Fruit fly (Drosophila melanogaster) whole organism, embryonic: ENCODE measurements around the gene CG10874.
A peak's percentile ranks its signal among the peaks of the same experiment; 100 is the strongest.

ENCODE experiments used
- ATbp ChIP-seq: fragments of 200-800 bp; sonication (Bioruptor generic); optimal IDR thresholded peaks from 2 replicates; lab custom pipeline; 2017; ENCODE audit warnings: missing biosample characterization, mild to moderate bottlenecking, missing genetic modification characterization, missing genetic modification reagents
- B-H1 ChIP-seq: fragments of 200-800 bp; sonication (Bioruptor generic); IDR thresholded peaks from 3 replicates; pipeline ENCODE4 v1.3.6; 2022; ENCODE audit warnings: missing biosample characterization, missing genetic modification characterization
- B-H2 ChIP-seq: fragments of 200-800 bp; sonication (Bioruptor generic); optimal IDR thresholded peaks from 2 replicates; lab custom pipeline; 2018; ENCODE audit warnings: missing biosample characterization, mild to moderate bottlenecking, missing genetic modification characterization
- CG10979 ChIP-seq: fragments of 200-800 bp; sonication (Bioruptor generic); optimal IDR thresholded peaks from 2 replicates; lab custom pipeline; 2018; ENCODE audit warnings: missing biosample characterization, mild to moderate bottlenecking, missing genetic modification characterization, moderate library complexity
- CG11247 ChIP-seq: fragments of 200-800 bp; sonication (Bioruptor generic); IDR thresholded peaks from 2 replicates; pipeline ENCODE4 v1.3.6; 2022; ENCODE audit warnings: missing biosample characterization, missing genetic modification characterization
- CG12071 ChIP-seq: fragments of 200-800 bp; sonication (Bioruptor generic); optimal IDR thresholded peaks from 3 replicates; lab custom pipeline; 2018; ENCODE audit warnings: missing biosample characterization, mild to moderate bottlenecking, missing genetic modification characterization
- CG12769 ChIP-seq: fragments of 200-800 bp; sonication (Bioruptor generic); optimal IDR thresholded peaks from 2 replicates; lab custom pipeline; 2019; ENCODE audit warnings: missing biosample characterization, mild to moderate bottlenecking, missing genetic modification characterization, moderate library complexity
- CG13123 ChIP-seq: fragments of 200-800 bp; sonication (Bioruptor generic); optimal IDR thresholded peaks from 2 replicates; lab custom pipeline; 2016; ENCODE audit warnings: missing biosample characterization, missing genetic modification characterization
- CG15011 ChIP-seq: fragments of 200-800 bp; sonication (Bioruptor generic); optimal IDR thresholded peaks from 3 replicates; lab custom pipeline; 2018; ENCODE audit warnings: missing biosample characterization, mild to moderate bottlenecking, missing genetic modification characterization
- CG17328 ChIP-seq: fragments of 200-800 bp; sonication (Bioruptor generic); IDR thresholded peaks from 2 replicates; pipeline ENCODE4 v1.3.6; 2022; ENCODE audit warnings: missing biosample characterization, missing genetic modification characterization
- CG17385 ChIP-seq: fragments of 200-800 bp; sonication (Bioruptor generic); optimal IDR thresholded peaks from 3 replicates; lab custom pipeline; 2018; ENCODE audit warnings: missing biosample characterization, mild to moderate bottlenecking, missing genetic modification characterization
- CG17612 ChIP-seq: fragments of 200-800 bp; sonication (Bioruptor generic); IDR thresholded peaks from 2 replicates; pipeline ENCODE4 v1.3.6; 2022; ENCODE audit warnings: missing biosample characterization, missing genetic modification characterization
- CG2202 ChIP-seq: fragments of 200-800 bp; sonication (Bioruptor generic); optimal IDR thresholded peaks from 2 replicates; lab custom pipeline; 2018; ENCODE audit warnings: missing biosample characterization, mild to moderate bottlenecking, missing genetic modification characterization
- CG3838 ChIP-seq: fragments of 200-800 bp; sonication (Bioruptor generic); optimal IDR thresholded peaks from 3 replicates; lab custom pipeline; 2016; ENCODE audit warnings: missing biosample characterization, missing genetic modification characterization
- CG4282 ChIP-seq: fragments of 200-800 bp; sonication (Bioruptor generic); optimal IDR thresholded peaks from 2 replicates; lab custom pipeline; 2016; ENCODE audit warnings: missing biosample characterization, missing genetic modification characterization
- CG6272 ChIP-seq: fragments of 200-800 bp; sonication (Bioruptor generic); IDR thresholded peaks from 2 replicates; pipeline ENCODE4 v1.3.6; 2022; ENCODE audit warnings: missing biosample characterization, missing genetic modification characterization
- CG9609 ChIP-seq: fragments of 200-800 bp; sonication (Bioruptor generic); optimal IDR thresholded peaks from 3 replicates; lab custom pipeline; 2016; ENCODE audit warnings: missing biosample characterization, missing genetic modification characterization
- Chrac-16 ChIP-seq: fragments of 200-800 bp; sonication (Bioruptor generic); optimal IDR thresholded peaks from 3 replicates; lab custom pipeline; 2016; ENCODE audit warnings: missing biosample characterization, missing genetic modification characterization
- D19B ChIP-seq: fragments of 200-800 bp; sonication (Bioruptor generic); optimal IDR thresholded peaks from 2 replicates; lab custom pipeline; 2017; ENCODE audit warnings: missing biosample characterization, mild to moderate bottlenecking, missing genetic modification characterization
- Dek ChIP-seq: fragments of 200-800 bp; sonication (Bioruptor generic); optimal IDR thresholded peaks from 3 replicates; lab custom pipeline; 2019; ENCODE audit warnings: missing biosample characterization, mild to moderate bottlenecking, missing genetic modification characterization, moderate library complexity
- Dip2 ChIP-seq: fragments of 200-800 bp; sonication (Bioruptor generic); IDR thresholded peaks from 2 replicates; pipeline ENCODE4 v1.3.6; 2022; ENCODE audit warnings: missing biosample characterization, missing genetic modification characterization
- Doc3 ChIP-seq: fragments of 200-800 bp; sonication (Bioruptor generic); IDR thresholded peaks from 3 replicates; pipeline ENCODE4 v1.3.6; 2022; ENCODE audit warnings: missing biosample characterization, missing genetic modification characterization; ENCODE audit not compliant: partially characterized antibody
- Elba2 ChIP-seq: fragments of 200-800 bp; sonication (Bioruptor generic); optimal IDR thresholded peaks from 3 replicates; lab custom pipeline; 2016; ENCODE audit warnings: missing biosample characterization, missing genetic modification characterization
- Fer1 ChIP-seq: fragments of 200-800 bp; sonication (Bioruptor generic); optimal IDR thresholded peaks from 2 replicates; lab custom pipeline; 2017; ENCODE audit warnings: missing biosample characterization, mild to moderate bottlenecking, missing genetic modification characterization
- Gug ChIP-seq: fragments of 200-800 bp; sonication (Bioruptor generic); IDR thresholded peaks from 4 replicates; pipeline ENCODE4 v1.3.6; 2022; ENCODE audit warnings: missing biosample characterization, missing genetic modification characterization
- H15 ChIP-seq: fragments of 200-800 bp; sonication (Bioruptor generic); IDR thresholded peaks from 3 replicates; pipeline ENCODE4 v1.3.6; 2022; ENCODE audit warnings: missing biosample characterization, missing genetic modification characterization
- Hey ChIP-seq: fragments of 200-800 bp; sonication (Bioruptor generic); optimal IDR thresholded peaks from 3 replicates; lab custom pipeline; 2018; ENCODE audit warnings: missing biosample characterization, mild to moderate bottlenecking, missing genetic modification characterization
- Med ChIP-seq: fragments of 200-800 bp; sonication (Bioruptor generic); peaks from one replicate; lab custom pipeline; 2016; ENCODE audit warnings: missing biosample characterization, missing genetic modification characterization, mild to moderate bottlenecking, inconsistent platforms, moderate library complexity
- Myb ChIP-seq: fragments of 200-800 bp; sonication (Bioruptor generic); optimal IDR thresholded peaks from 2 replicates; lab custom pipeline; 2016; ENCODE audit warnings: missing biosample characterization, missing genetic modification characterization
- NC2β ChIP-seq: fragments of 200-800 bp; sonication (Bioruptor generic); optimal IDR thresholded peaks from 2 replicates; lab custom pipeline; 2016; ENCODE audit warnings: missing biosample characterization, missing genetic modification characterization
- NfI ChIP-seq: fragments of 200-800 bp; sonication (Bioruptor generic); optimal IDR thresholded peaks from 3 replicates; lab custom pipeline; 2018; ENCODE audit warnings: missing biosample characterization, mild to moderate bottlenecking, missing genetic modification characterization, moderate library complexity
- Sin3A ChIP-seq: fragments of >200 bp; optimal IDR thresholded peaks from 2 replicates; lab custom pipeline; 2018
- Vsx1 ChIP-seq: fragments of 200-800 bp; sonication (Bioruptor generic); optimal IDR thresholded peaks from 2 replicates; lab custom pipeline; 2017; ENCODE audit warnings: missing biosample characterization, mild to moderate bottlenecking, missing genetic modification characterization, missing genetic modification reagents
- bab2 ChIP-seq: fragments of 200-800 bp; sonication (Bioruptor generic); optimal IDR thresholded peaks from 2 replicates; lab custom pipeline; 2016; ENCODE audit warnings: missing biosample characterization, missing genetic modification characterization
- bsh ChIP-seq, 2 experiments: fragments of 200-800 bp; sonication (Bioruptor generic); optimal IDR thresholded peaks; 2 replicates each; lab custom pipeline; 2017 to 2018; ENCODE audit warnings: mild to moderate bottlenecking in 2 of 2, missing biosample characterization in 2 of 2, missing genetic modification characterization in 2 of 2, moderate library complexity in 1 of 2
- btn ChIP-seq: fragments of 200-800 bp; sonication (Bioruptor generic); optimal IDR thresholded peaks from 2 replicates; lab custom pipeline; 2016; ENCODE audit warnings: missing biosample characterization, missing genetic modification characterization
- dmrt11E ChIP-seq: fragments of 200-800 bp; sonication (Bioruptor generic); optimal IDR thresholded peaks from 3 replicates; lab custom pipeline; 2018; ENCODE audit warnings: missing biosample characterization, mild to moderate bottlenecking, missing genetic modification characterization, moderate library complexity
- exex ChIP-seq: fragments of 200-800 bp; sonication (Bioruptor generic); optimal IDR thresholded peaks from 4 replicates; lab custom pipeline; 2018; ENCODE audit warnings: missing biosample characterization, mild to moderate bottlenecking, missing genetic modification characterization, moderate library complexity
- ftz-f1 ChIP-seq: fragments of 200-800 bp; sonication (Bioruptor generic); optimal IDR thresholded peaks from 2 replicates; lab custom pipeline; 2016; ENCODE audit warnings: missing biosample characterization, missing genetic modification characterization
- gcm ChIP-seq: fragments of 200-800 bp; sonication (Bioruptor generic); optimal IDR thresholded peaks from 2 replicates; lab custom pipeline; 2019; ENCODE audit warnings: missing biosample characterization, mild to moderate bottlenecking, missing genetic modification characterization, moderate library complexity
- gfzf ChIP-seq: fragments of 200-800 bp; sonication (Bioruptor generic); optimal IDR thresholded peaks from 2 replicates; lab custom pipeline; 2016; ENCODE audit warnings: missing biosample characterization, mild to moderate bottlenecking, missing genetic modification characterization, moderate library complexity
- gro ChIP-seq: fragments of 200-800 bp; sonication (Bioruptor generic); optimal IDR thresholded peaks from 2 replicates; lab custom pipeline; 2016; ENCODE audit warnings: missing biosample characterization, missing genetic modification characterization
- gsb-n ChIP-seq: fragments of 200-800 bp; sonication (Bioruptor generic); optimal IDR thresholded peaks from 3 replicates; lab custom pipeline; 2018; ENCODE audit warnings: missing biosample characterization, mild to moderate bottlenecking, missing genetic modification characterization
- ind ChIP-seq: fragments of 200-800 bp; sonication (Bioruptor generic); optimal IDR thresholded peaks from 3 replicates; lab custom pipeline; 2016; ENCODE audit warnings: missing biosample characterization, missing genetic modification characterization
- lov ChIP-seq, 2 experiments: fragments of 200-800 bp in 1 of 2; fragments of >200 bp in 1 of 2; sonication (Bioruptor generic) in 1 of 2; IDR thresholded peaks in 1 of 2; optimal IDR thresholded peaks in 1 of 2; 2 replicates in 1 of 2; 3 replicates in 1 of 2; pipeline versions ENCODE4 v1.3.6 to Lab custom; 2017 to 2022; ENCODE audit warnings: missing biosample characterization in 1 of 2, missing genetic modification characterization in 1 of 2
- pnt ChIP-seq: fragments of 200-800 bp; sonication (Bioruptor generic); optimal IDR thresholded peaks from 3 replicates; lab custom pipeline; 2016; ENCODE audit warnings: missing biosample characterization, missing genetic modification characterization
- ranshi ChIP-seq: fragments of 200-800 bp; sonication (Bioruptor generic); IDR thresholded peaks from 2 replicates; pipeline ENCODE4 v1.3.6; 2022; ENCODE audit warnings: missing biosample characterization, missing genetic modification characterization
- trem ChIP-seq: fragments of 200-800 bp; optimal IDR thresholded peaks from 3 replicates; lab custom pipeline; 2019; ENCODE audit warnings: missing biosample characterization, mild to moderate bottlenecking, missing genetic modification characterization, moderate library complexity
- trh ChIP-seq: fragments of 200-800 bp; sonication (Bioruptor generic); optimal IDR thresholded peaks from 2 replicates; lab custom pipeline; 2016; ENCODE audit warnings: missing biosample characterization, missing genetic modification characterization
- wor ChIP-seq: fragments of 200-800 bp; sonication (Bioruptor generic); IDR thresholded peaks from 2 replicates; pipeline ENCODE4 v1.3.6; 2022; ENCODE audit warnings: missing biosample characterization, missing genetic modification characterization

Gene CG10874

DNA sequence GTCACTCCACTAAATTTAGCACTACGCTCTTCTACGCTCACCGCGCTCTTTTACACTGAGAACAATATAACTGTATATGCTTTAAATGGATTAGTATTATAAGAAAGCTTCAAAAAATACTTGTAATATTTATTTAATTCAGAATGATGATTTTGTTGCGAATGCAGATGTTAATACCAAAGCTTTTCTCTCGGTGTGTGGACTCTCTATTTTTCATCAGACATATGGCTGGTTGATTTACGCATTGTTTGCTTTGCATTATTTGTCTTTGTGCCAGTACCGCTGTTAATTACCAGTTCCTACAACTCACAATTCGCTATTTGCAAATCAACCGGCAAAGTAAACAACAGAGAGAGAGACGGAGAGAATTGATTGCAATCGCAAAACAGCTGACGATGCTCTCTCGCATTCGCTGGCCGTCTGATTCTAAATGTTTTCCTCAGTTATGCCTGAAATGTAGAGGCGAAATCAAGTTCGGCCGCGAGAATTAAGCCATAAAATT is 29.5 kb upstream of the CG10874 start (continued):
- peak; percentile 68 for TF ChIP-seq ftz-f1
- TF ChIP-seq CG12071 = peak; percentile 95
- peak; percentile 95 to 96 for TF ChIP-seq bsh (GFP tag; optimal IDR thresholded peaks at IDR 0.05; lab: Kevin White, UChicago)
- peak; percentile 99 for TF ChIP-seq CG11247
- TF ChIP-seq Dek (tag; lab: Kevin White, UChicago) = peak; percentile 98
- peak; percentile 88 for TF ChIP-seq pnt
- TF ChIP-seq CG15011 (GFP tag; lab: Kevin White, UChicago) = peak; percentile 91
- peak; percentile 94 for TF ChIP-seq CG9609
- TF ChIP-seq Fer1 = peak; percentile 96
- TF ChIP-seq trh (GFP tag; lab: Kevin White, UChicago) = peak; percentile 94
- peak; percentile 93 for TF ChIP-seq CG13123 (GFP tag; lab: Kevin White, UChicago)
- peak; percentile 94 for TF ChIP-seq Gug (GFP tag; lab: Robert Waterston, UW)
- TF ChIP-seq D19B (GFP tag; lab: Kevin White, UChicago) = peak; percentile 86
- no peak for TF ChIP-seq gfzf (GFP tag; lab: Kevin White, UChicago)
- peak; percentile 86 for TF ChIP-seq CG4282
- peak; percentile 97 for TF ChIP-seq Chrac-16 (GFP tag; lab: Kevin White, UChicago)
- TF ChIP-seq CG10979 (tag; lab: Kevin White, UChicago) = peak; percentile 92
- peak; percentile 99 for TF ChIP-seq CG12769 (tag; lab: Kevin White, UChicago)
- peak; percentile 94 for TF ChIP-seq ind (GFP tag; lab: Kevin White, UChicago)
- peak; percentile 83 for TF ChIP-seq Myb (GFP tag; lab: Kevin White, UChicago)
- TF ChIP-seq dmrt11E (tag; lab: Kevin White, UChicago) = peak; percentile 89
- peak; percentile 99 for TF ChIP-seq Med
- peak; percentile 92 for TF ChIP-seq gsb-n (tag; lab: Kevin White, UChicago)
- TF ChIP-seq Sin3A (lab: Kevin White, UChicago) = no peak
- peak; percentile 96 for TF ChIP-seq NfI (GFP tag; lab: Kevin White, UChicago)
- peak; percentile 97 for TF ChIP-seq CG17385 (GFP tag; lab: Kevin White, UChicago)
- peak; percentile 81 for TF ChIP-seq Elba2
- TF ChIP-seq lov (optimal IDR thresholded peaks at IDR 0.05; lab: Kevin White, UChicago) = no peak
- peak; percentile 97 for TF ChIP-seq lov (GFP tag; IDR thresholded peaks at IDR 0.05; lab: Robert Waterston, UW)
- TF ChIP-seq bab2 = peak; percentile 93
- TF ChIP-seq NC2β = peak; percentile 96
- TF ChIP-seq gcm (GFP tag; lab: Kevin White, UChicago) = peak; percentile 95
- peak; percentile 94 for TF ChIP-seq Hey (tag; lab: Kevin White, UChicago)
- peak; percentile 67; the same call in 1 of the 2 replicates for TF ChIP-seq Dip2 (GFP tag; lab: Robert Waterston, UW)
- peak; percentile 83 for TF ChIP-seq CG3838
- TF ChIP-seq B-H2 = peak; percentile 94
- peak; percentile 88 for TF ChIP-seq trem
- TF ChIP-seq ranshi (GFP tag; lab: Robert Waterston, UW) = peak; percentile 97
- TF ChIP-seq CG6272 (GFP tag; lab: Robert Waterston, UW) = peak; percentile 91
- peak; percentile 96 for TF ChIP-seq H15
- peak; percentile 85 for TF ChIP-seq Vsx1 (GFP tag; lab: Kevin White, UChicago)
- TF ChIP-seq CG2202 = peak; percentile 94
- peak; percentile 97 for TF ChIP-seq B-H1 (GFP tag; lab: Robert Waterston, UW)
- TF ChIP-seq CG17328 = peak; percentile 98
- peak; percentile 92 for TF ChIP-seq wor
- TF ChIP-seq btn = peak; percentile 87
- TF ChIP-seq exex (tag; lab: Kevin White, UChicago) = peak; percentile 81
- no peak for TF ChIP-seq Doc3
- peak; percentile 96 for TF ChIP-seq ATbp (GFP tag; lab: Kevin White, UChicago)
- TF ChIP-seq CG17612 (GFP tag; lab: Robert Waterston, UW) = peak; percentile 93
- TF ChIP-seq gro (GFP tag; lab: Kevin White, UChicago) = peak; percentile 98
